Worm (Caenorhabditis elegans) whole organism, L4/young adult: Measurements from ENCODE around the gene kin-29.
"Not testable (repeated sequence)": the region's sequence is repeated elsewhere in the genome, so short reads cannot be mapped to it uniquely, and the experiment has no call there.

Experiments used
- W03F9.2 ChIP-seq: fragments of 150-350 bp; optimal IDR thresholded peaks from 2 replicates; lab custom pipeline; 2014; ENCODE audit warnings: missing biosample characterization, missing genetic modification characterization
- dao-5 ChIP-seq: sonication (generic microtip); optimal IDR thresholded peaks from 2 replicates; lab custom pipeline; 2016; ENCODE audit warnings: missing genotype, missing genetic modification characterization, moderate library complexity, missing compliant biosample characterization
- him-1 ChIP-seq: sonication (generic microtip); optimal IDR thresholded peaks from 2 replicates; lab custom pipeline; 2016; ENCODE audit warnings: missing genotype, missing genetic modification reagents, missing genetic modification characterization, missing compliant biosample characterization

kin-29 gene

DNA sequence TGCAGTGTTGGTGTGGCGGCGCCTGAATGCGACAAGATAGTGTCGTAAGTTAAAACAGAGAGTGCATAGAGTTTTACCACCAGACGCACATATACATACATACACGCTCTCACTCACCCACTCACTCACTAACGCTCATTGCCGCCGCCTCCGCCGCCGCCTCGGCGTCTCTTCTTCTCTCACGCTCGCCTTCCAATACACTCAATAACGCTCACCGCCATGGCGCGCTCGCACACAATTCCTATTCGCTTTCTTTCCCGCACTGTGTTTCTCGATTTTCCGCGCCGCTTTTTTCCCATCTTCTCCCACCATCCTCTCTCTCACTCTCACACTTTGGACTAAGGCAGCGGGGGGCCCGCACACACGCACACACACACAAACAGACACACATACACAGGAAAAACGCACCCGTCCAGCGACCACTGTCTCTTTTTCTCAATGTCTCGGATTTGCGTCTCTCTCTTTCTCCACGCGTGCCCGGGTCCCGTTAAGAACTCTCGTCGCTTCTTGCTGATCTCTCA is at the start of gene kin-29:
Gene kin-29, minus strand, starts transcription at position 51 of the 521 bp plus-strand sequence.
- TF ChIP-seq him-1 (tag; lab: Kevin White, UChicago) (peak; percentile 79), W03F9.2 (tag; lab: Kevin White, UChicago) (peak; percentile 51), dao-5 (tag; lab: Kevin White, UChicago) (peak; percentile 47)

DNA sequence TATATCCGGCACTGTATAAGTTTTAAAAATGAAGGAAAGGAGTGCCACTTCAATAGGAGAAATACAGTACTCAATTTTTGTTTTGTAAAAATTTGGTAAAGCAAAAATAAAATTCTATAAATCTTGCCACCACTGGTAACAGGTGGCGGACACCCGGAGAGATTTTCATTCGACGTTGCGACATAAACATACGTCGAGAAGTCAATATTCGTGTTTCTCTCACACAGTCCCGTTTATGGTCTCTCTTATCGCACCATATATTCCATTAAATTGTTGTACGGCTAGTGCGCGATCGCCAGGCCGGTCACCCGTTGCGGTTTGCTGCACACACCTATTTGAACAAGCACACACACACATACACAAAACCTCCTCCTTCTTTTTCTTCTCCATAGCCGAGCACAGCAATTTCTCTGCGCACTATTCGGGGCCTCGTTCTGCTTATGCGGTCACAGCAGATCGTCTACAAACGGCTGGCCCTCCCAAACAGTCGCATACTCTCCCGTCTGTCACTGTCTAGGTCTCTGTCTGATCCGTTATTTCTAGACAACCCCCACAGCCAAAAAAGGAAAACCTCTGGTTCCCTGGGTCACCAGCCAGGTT is 48.8 kb upstream of the kin-29 start:
- TF ChIP-seq him-1 (tag; lab: Kevin White, UChicago) = no peak
- TF ChIP-seq dao-5 (tag; lab: Kevin White, UChicago) = no peak
- no peak for TF ChIP-seq W03F9.2 (tag; lab: Kevin White, UChicago)

DNA sequence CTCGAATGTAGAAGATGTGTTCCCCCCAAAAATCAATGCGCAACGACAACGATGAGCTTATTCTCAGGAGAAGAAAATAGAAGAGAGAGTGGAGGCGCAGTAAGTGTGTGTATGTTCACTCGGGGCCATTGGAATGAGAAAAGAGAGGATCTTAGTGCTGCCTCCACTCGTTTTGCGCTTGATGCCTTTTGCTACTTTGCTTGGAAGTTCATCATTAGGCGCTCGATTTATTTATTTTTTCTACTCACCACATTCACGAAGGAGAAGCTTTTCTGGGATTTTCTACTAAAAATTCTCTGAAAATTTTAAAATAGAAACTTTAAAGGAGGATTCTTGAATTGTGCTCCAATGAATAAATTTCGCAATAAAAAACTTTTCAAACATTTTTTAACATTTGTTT is 46.0 kb upstream of the kin-29 start, which contains the start of gene F52B10.3:
Gene F52B10.3, minus strand, starts transcription at position 101 of the 400 bp plus-strand sequence.
- TF ChIP-seq dao-5 (tag; lab: Kevin White, UChicago) = no peak
- TF ChIP-seq him-1 (tag; lab: Kevin White, UChicago) = no peak
- no peak for TF ChIP-seq W03F9.2 (tag; lab: Kevin White, UChicago)

DNA sequence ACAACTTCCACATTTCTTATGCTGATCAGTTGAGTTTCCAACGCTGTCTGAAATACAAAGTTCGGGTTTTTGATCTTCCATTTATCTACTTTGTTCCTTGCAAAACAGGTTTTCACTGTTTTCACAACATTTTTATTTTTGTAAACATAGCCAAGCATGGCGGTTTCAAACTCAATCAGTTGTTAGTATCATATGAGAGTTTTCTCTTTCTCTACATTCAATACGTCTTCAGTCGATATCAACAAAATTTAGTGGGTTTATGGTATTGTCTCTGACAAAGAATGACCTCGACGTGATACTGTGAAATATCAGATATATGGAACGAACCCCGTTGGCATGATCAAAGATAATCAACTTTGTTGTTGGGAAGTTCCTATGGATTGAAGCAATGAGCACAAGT is 43.4 kb upstream of the kin-29 start:
- TF ChIP-seq W03F9.2 (tag; lab: Kevin White, UChicago) (no peak), dao-5 (tag; lab: Kevin White, UChicago) (no peak), him-1 (tag; lab: Kevin White, UChicago) (no peak)

DNA sequence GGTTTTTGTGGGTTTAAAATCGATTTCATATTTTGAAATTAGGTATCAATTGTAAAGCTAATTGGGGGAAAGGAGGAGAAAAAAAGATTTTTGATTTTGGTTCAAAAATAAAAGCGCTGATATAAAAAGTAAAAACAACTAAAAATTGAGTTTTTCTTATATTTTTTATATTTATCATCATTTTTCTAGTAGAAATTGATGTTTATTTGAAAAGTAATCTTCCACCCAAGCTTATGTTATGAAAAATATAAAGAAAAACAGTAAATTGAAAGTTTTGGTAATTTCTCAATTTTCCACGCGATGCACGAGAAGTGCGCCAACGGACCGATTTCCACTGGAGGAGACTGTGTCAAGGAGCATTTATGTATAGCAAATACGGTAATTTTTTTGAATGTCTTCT is 42.0 kb upstream of the kin-29 start, which contains the start of gene B0410.1:
Gene B0410.1, plus strand, starts transcription at position 301 of the 400 bp plus-strand sequence.
- not testable (repeated sequence) for TF ChIP-seq him-1, dao-5, W03F9.2 (tag; lab: Kevin White, UChicago)

DNA sequence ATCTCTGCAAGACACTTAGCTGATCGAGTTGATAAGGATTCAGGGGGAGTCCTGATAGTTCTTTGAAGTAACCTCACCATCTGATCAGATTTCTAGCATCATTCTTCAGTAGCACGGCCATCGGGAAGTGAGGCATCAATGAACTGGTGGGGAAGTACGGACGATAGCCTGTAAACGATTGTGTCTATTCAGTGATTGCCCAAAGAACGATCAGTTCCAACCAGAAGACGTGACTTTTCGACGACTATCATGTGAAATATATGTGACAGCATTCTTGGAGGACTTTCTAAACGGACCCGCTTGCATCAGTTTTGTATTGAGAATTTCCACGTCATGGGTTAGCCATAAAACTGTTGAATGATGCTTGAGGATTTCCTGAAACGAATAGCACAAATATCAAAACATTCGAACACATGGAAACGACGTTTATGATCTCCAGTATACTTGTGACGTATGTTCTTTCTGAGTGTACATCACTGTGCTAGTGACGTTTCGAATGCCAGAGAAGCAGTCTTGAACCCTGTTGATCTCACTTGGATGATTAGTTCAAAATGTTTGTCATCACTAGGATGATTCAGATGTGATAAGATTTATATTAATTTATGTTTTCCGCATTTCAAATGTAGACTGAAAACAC is 40.9 kb upstream of the kin-29 start:
- TF ChIP-seq dao-5 (tag; lab: Kevin White, UChicago) (no peak), him-1 (tag; lab: Kevin White, UChicago) (no peak), W03F9.2 (tag; lab: Kevin White, UChicago) (no peak)

DNA sequence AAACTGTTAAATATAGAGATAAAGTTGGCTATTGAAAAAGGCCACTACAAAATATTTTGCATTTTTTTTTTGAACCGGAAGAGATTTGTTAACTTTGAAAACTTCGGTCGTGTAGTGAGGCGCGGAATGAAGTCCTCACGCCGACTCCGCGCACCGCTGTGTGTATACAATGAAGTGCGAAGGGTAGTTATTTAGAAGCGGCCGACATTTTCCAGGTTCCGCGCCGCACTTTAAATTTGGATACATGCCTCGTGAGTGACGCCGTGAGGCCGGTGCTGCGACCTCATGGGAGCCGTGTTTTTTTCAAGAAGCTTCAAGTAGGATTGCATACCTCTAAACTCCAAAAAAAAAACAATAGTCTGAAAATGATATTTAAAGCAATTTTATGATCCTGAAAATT is 39.6 kb upstream of the kin-29 start:
- TF ChIP-seq him-1 (tag; lab: Kevin White, UChicago) = no peak
- no peak for TF ChIP-seq dao-5 (tag; lab: Kevin White, UChicago)
- TF ChIP-seq W03F9.2 (tag; lab: Kevin White, UChicago) = no peak

DNA sequence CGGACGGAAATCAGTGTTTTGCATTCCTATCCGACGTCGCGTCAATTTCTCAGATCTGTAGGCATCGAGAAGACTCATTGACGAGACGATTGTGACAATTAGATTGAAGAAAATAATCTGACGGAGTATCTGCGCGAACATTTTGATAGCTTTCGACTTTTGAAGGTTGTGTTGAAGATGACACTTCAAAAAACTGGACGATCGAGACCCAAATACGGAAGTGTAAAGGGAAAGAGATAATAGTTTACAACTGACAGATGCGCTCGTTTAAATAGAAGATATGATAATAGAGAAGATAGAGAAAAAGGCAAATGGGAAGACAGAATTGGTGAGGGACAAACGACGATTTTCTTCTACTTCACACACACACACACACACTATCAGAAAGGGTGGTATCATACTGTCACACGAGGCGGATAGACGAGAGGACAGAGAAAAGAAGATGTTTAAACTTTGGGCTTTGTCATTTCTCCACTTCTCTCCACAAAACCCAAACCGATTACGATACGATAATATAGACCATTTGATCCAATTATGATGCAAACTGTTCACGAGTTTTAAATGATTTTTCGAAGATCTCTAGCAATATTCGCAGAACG is 39.0 kb upstream of the kin-29 start, which contains the start of gene B0410.3:
Gene B0410.3, minus strand, starts transcription at position 351 of the 599 bp plus-strand sequence.
- TF ChIP-seq dao-5 (tag; lab: Kevin White, UChicago) (no peak), W03F9.2 (tag; lab: Kevin White, UChicago) (no peak), him-1 (tag; lab: Kevin White, UChicago) (no peak)

DNA sequence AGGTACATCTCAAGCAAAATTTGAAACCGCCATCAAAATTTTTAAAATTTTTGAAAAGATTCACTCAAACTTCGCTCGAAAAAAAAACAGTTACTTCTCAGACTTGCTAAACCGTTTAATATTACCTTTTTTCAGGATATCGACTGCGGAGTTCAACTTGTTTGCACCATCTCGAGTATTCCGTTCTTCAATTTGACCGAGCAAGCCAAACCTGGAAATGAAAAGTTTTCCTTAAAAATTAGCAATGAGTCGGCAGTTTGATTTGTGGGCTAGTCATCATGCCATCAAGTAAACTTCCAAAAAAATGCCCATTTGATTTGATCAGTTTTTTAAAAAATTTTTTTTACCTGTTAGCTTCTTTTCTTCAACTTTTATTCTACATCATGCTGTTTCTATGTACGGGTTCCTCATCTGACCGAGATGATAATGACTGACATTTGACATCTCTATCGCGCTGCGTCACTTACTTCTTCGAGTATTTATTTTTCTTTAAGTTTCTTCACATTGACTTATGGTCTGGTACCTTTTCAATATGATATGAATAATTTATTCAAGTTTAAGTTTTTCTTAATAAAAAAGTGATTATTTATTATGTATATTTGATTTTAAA is 37.9 kb upstream of the kin-29 start:
- TF ChIP-seq dao-5 (tag; lab: Kevin White, UChicago) (no peak), him-1 (tag; lab: Kevin White, UChicago) (no peak), W03F9.2 (tag; lab: Kevin White, UChicago) (no peak)

DNA sequence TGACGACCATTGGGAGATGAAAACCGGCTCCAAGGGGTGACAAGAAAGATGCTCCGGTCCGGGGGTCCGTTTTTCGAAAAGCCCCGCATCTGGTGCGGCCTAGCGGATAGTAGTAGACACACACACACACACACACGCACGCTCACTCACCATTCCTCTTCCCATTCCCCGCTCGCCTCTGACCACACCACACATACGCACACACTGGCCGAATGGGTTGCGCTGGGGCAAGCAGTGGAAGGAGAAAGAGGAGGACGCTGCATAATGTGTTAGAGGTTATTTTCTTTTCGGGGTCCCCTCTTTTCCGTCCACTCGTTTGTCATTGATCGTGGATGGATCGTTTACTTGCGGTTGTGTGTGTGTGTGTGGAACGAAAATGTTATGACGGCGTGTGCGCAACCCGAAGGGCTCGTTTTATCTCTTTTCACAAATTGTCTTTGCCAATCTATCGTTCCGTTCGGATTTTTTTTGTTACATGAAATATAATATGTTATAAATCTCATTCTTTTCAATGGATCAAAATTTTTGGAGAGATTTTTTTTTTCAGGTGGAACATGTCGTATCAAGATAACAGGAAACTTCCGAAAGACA is 33.2 kb upstream of the kin-29 start, which contains the start of gene vang-1:
Gene vang-1, plus strand, starts transcription at position 541 of the 591 bp plus-strand sequence.
- no peak for TF ChIP-seq W03F9.2 (tag; lab: Kevin White, UChicago)
- TF ChIP-seq dao-5 (tag; lab: Kevin White, UChicago) = no peak
- no peak for TF ChIP-seq him-1 (tag; lab: Kevin White, UChicago)

DNA sequence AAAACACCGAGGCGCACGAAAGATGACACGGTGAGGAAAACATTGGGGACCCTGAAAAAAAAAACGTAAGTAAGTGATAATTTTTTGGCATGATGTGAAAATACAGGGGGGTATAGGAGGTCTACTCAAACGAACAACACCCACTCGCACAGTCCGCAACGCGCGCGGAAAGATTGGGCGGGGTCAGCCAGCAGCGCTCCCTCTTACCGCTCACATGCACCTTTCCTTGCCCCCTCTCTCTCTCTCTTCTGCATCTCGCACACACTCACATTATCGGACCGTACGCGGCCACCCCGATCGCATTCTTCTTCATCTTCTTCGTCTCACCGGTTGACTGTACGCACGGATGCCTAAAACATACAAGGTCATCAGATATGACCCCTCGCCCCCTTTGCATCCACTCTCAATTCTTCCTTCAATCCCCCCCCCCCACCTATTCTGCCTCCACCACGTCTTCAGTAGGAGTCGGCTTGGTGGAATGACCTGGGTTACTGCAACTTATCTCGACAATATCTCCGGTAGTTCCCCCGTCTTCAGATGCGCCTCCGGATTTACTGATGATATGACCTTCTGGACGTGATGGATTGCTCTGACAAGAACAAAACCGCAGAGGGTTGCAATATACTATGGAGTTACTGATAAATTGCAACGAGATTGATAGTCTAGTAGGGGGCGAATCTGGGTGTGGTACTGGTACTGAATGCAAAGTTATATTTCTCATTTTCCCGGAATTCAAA is 27.5 kb upstream of the kin-29 start, which contains the start of gene F53B3.5:
Gene F53B3.5, minus strand, starts transcription at position 51 of the 737 bp plus-strand sequence.
- TF ChIP-seq him-1 (tag; lab: Kevin White, UChicago) = no peak
- TF ChIP-seq dao-5 (tag; lab: Kevin White, UChicago) = no peak
- TF ChIP-seq W03F9.2 (tag; lab: Kevin White, UChicago) = no peak
